Fruit fly (Drosophila melanogaster) whole organism, embryonic: Measurements from ENCODE around the gene Snx1.

Experiments used
- Aef1 ChIP-seq: fragments of 200-800 bp; sonication (Bioruptor generic); IDR thresholded peaks from 3 replicates; pipeline ENCODE4 v1.3.6; 2022; ENCODE audit warnings: missing biosample characterization, missing genetic modification characterization
- Awh ChIP-seq: fragments of 200-800 bp; sonication (Bioruptor generic); IDR thresholded peaks from 2 replicates; pipeline ENCODE4, ENCODE4 v1.3.6; 2022; ENCODE audit warnings: missing biosample characterization, missing genetic modification characterization
- Blimp-1 ChIP-seq: fragments of 200-800 bp; sonication (Bioruptor generic); optimal IDR thresholded peaks from 3 replicates; lab custom pipeline; 2018; ENCODE audit warnings: missing biosample characterization, missing genetic modification characterization, mild to moderate bottlenecking, moderate library complexity, missing genetic modification reagents
- CG11247 ChIP-seq: fragments of 200-800 bp; sonication (Bioruptor generic); IDR thresholded peaks from 2 replicates; pipeline ENCODE4 v1.3.6; 2022; ENCODE audit warnings: missing biosample characterization, missing genetic modification characterization
- CG12659 ChIP-seq: fragments of 200-800 bp; sonication (Bioruptor generic); optimal IDR thresholded peaks from 3 replicates; lab custom pipeline; 2017; ENCODE audit warnings: mild to moderate bottlenecking, missing biosample characterization, missing genetic modification reagents, missing genetic modification characterization
- CG13123 ChIP-seq: fragments of 200-800 bp; sonication (Bioruptor generic); optimal IDR thresholded peaks from 2 replicates; lab custom pipeline; 2016; ENCODE audit warnings: missing biosample characterization, missing genetic modification characterization
- CG13624 ChIP-seq: fragments of 200-800 bp; sonication (Bioruptor generic); optimal IDR thresholded peaks from 2 replicates; lab custom pipeline; 2016; ENCODE audit warnings: missing biosample characterization, missing genetic modification characterization
- CG16815 ChIP-seq: fragments of 200-800 bp; sonication (Bioruptor generic); optimal IDR thresholded peaks from 3 replicates; lab custom pipeline; 2017; ENCODE audit warnings: missing biosample characterization, mild to moderate bottlenecking, missing genetic modification characterization
- CG17361 ChIP-seq: fragments of 200-800 bp; sonication (Bioruptor generic); IDR thresholded peaks from 3 replicates; pipeline ENCODE4 v1.3.6; 2022; ENCODE audit warnings: missing biosample characterization, missing genetic modification characterization
- CG1832 ChIP-seq: fragments of 200-800 bp; sonication (Bioruptor generic); optimal IDR thresholded peaks from 2 replicates; lab custom pipeline; 2017; ENCODE audit warnings: missing biosample characterization, mild to moderate bottlenecking, missing genetic modification characterization, inconsistent platforms
- CG18619 ChIP-seq: fragments of 200-800 bp; sonication (Bioruptor generic); optimal IDR thresholded peaks from 3 replicates; lab custom pipeline; 2017; ENCODE audit warnings: missing biosample characterization, mild to moderate bottlenecking, missing genetic modification characterization
- CG2120 ChIP-seq: fragments of 200-800 bp; sonication (Bioruptor generic); optimal IDR thresholded peaks from 3 replicates; lab custom pipeline; 2016; ENCODE audit warnings: missing biosample characterization, missing genetic modification characterization
- CG2875 ChIP-seq: fragments of 200-800 bp; sonication (Bioruptor generic); optimal IDR thresholded peaks from 2 replicates; lab custom pipeline; 2017; ENCODE audit warnings: missing biosample characterization, mild to moderate bottlenecking, missing genetic modification characterization, missing genetic modification reagents
- CG31441 ChIP-seq: fragments of 200-800 bp; sonication (Bioruptor generic); IDR thresholded peaks from 2 replicates; pipeline ENCODE4 v1.3.6; 2022; ENCODE audit warnings: missing biosample characterization, missing genetic modification characterization
- CG3163 ChIP-seq: fragments of 200-800 bp; sonication (Bioruptor generic); optimal IDR thresholded peaks from 3 replicates; lab custom pipeline; 2016; ENCODE audit warnings: missing biosample characterization, missing genetic modification characterization
- CG34376 ChIP-seq: fragments of 200-800 bp; sonication (Bioruptor generic); optimal IDR thresholded peaks from 2 replicates; lab custom pipeline; 2018; ENCODE audit warnings: missing biosample characterization, mild to moderate bottlenecking, missing genetic modification characterization
- CG3726 ChIP-seq: fragments of 200-800 bp; sonication (Bioruptor generic); IDR thresholded peaks from 3 replicates; pipeline ENCODE4, ENCODE4 v1.3.6; 2022; ENCODE audit warnings: missing biosample characterization, missing genetic modification characterization
- CG5180 ChIP-seq: fragments of 200-800 bp; sonication (Bioruptor generic); optimal IDR thresholded peaks from 3 replicates; lab custom pipeline; 2017; ENCODE audit warnings: missing biosample characterization, missing genetic modification characterization, mild to moderate bottlenecking, moderate library complexity, missing genetic modification reagents
- CG6254 ChIP-seq: fragments of 200-800 bp; sonication (Bioruptor generic); optimal IDR thresholded peaks from 3 replicates; lab custom pipeline; 2017; ENCODE audit warnings: mild to moderate bottlenecking, missing biosample characterization, missing genetic modification reagents, missing genetic modification characterization
- CG8388 ChIP-seq: fragments of 200-800 bp; sonication (Bioruptor generic); optimal IDR thresholded peaks from 2 replicates; lab custom pipeline; 2019; ENCODE audit warnings: missing biosample characterization, mild to moderate bottlenecking, missing genetic modification characterization, moderate library complexity
- CG9437 ChIP-seq: fragments of 200-800 bp; sonication (Bioruptor generic); optimal IDR thresholded peaks from 2 replicates; lab custom pipeline; 2018; ENCODE audit warnings: missing biosample characterization, mild to moderate bottlenecking, missing genetic modification characterization
- CG9817 ChIP-seq: fragments of 200-800 bp; sonication (Bioruptor generic); optimal IDR thresholded peaks from 2 replicates; lab custom pipeline; 2018; ENCODE audit warnings: missing biosample characterization, mild to moderate bottlenecking, missing genetic modification characterization, moderate library complexity
- CoRest ChIP-seq: fragments of 200-800 bp; sonication (Bioruptor generic); optimal IDR thresholded peaks from 3 replicates; lab custom pipeline; 2018; ENCODE audit warnings: missing biosample characterization, mild to moderate bottlenecking, missing genetic modification characterization, moderate library complexity
- D19A ChIP-seq: fragments of 200-800 bp; optimal IDR thresholded peaks from 3 replicates; lab custom pipeline; 2019; ENCODE audit warnings: missing biosample characterization, mild to moderate bottlenecking, missing genetic modification characterization, moderate library complexity
- Deaf1 ChIP-seq: fragments of 200-800 bp; optimal IDR thresholded peaks from 3 replicates; lab custom pipeline; 2019; ENCODE audit warnings: missing biosample characterization, mild to moderate bottlenecking, missing genetic modification characterization, moderate library complexity
- Drgx ChIP-seq: fragments of 200-800 bp; sonication (Bioruptor generic); IDR thresholded peaks from 2 replicates; pipeline ENCODE4 v1.3.6; 2022; ENCODE audit warnings: missing biosample characterization, missing genetic modification characterization
- E2f2 ChIP-seq: fragments of 200-800 bp; sonication (Bioruptor generic); IDR thresholded peaks from 2 replicates; pipeline ENCODE4 v1.3.6; 2022; ENCODE audit warnings: missing biosample characterization, missing genetic modification characterization
- ERR ChIP-seq: fragments of 200-800 bp; sonication (Bioruptor generic); optimal IDR thresholded peaks from 2 replicates; lab custom pipeline; 2016; ENCODE audit warnings: missing biosample characterization, missing genetic modification characterization
- Ets65A ChIP-seq: fragments of 200-800 bp; sonication (Bioruptor generic); peaks from one replicate; lab custom pipeline; 2016; ENCODE audit warnings: missing biosample characterization, missing genetic modification characterization
- Hmx ChIP-seq: fragments of 200-800 bp; sonication (Bioruptor generic); optimal IDR thresholded peaks from 2 replicates; lab custom pipeline; 2016; ENCODE audit warnings: missing biosample characterization, missing genetic modification characterization
- Hr78 ChIP-seq, 2 experiments: fragments of 200-800 bp in 1 of 2; fragments of >200 bp in 1 of 2; sonication (Bioruptor generic) in 1 of 2; optimal IDR thresholded peaks; 2 replicates each; lab custom pipeline; 2017 to 2019; ENCODE audit warnings: missing biosample characterization in 2 of 2, missing genetic modification characterization in 2 of 2, mild to moderate bottlenecking in 1 of 2, moderate library complexity in 1 of 2
- Six4 ChIP-seq: fragments of 200-800 bp; sonication (Bioruptor generic); optimal IDR thresholded peaks from 2 replicates; lab custom pipeline; 2016; ENCODE audit warnings: missing biosample characterization, missing genetic modification characterization
- Sox102F ChIP-seq: fragments of 200-800 bp; sonication (Bioruptor generic); optimal IDR thresholded peaks from 2 replicates; lab custom pipeline; 2018; ENCODE audit warnings: missing biosample characterization, mild to moderate bottlenecking, missing genetic modification characterization, moderate library complexity
- TFAM ChIP-seq: fragments of 200-800 bp; sonication (Bioruptor generic); optimal IDR thresholded peaks from 2 replicates; lab custom pipeline; 2017; ENCODE audit warnings: missing biosample characterization, missing genetic modification characterization, inconsistent platforms
- cas ChIP-seq: fragments of 200-800 bp; sonication (Bioruptor generic); IDR thresholded peaks from 2 replicates; pipeline ENCODE4 v1.3.6; 2022; ENCODE audit warnings: missing biosample characterization, missing genetic modification characterization
- dimm ChIP-seq: fragments of 200-800 bp; sonication (Bioruptor generic); IDR thresholded peaks from 2 replicates; pipeline ENCODE4 v1.3.6; 2022; ENCODE audit warnings: missing biosample characterization, missing genetic modification characterization
- dpn ChIP-seq, 2 experiments: fragments of 200-800 bp; sonication (Bioruptor generic); optimal IDR thresholded peaks; 3 replicates each; lab custom pipeline; 2016; ENCODE audit warnings: missing biosample characterization in 2 of 2, missing genetic modification characterization in 2 of 2
- eve ChIP-seq, 2 experiments: fragments of >200 bp; optimal IDR thresholded peaks; 2 replicates each; lab custom pipeline; 2017; ENCODE audit warnings: missing biosample characterization in 2 of 2, missing genetic modification characterization in 2 of 2
- fd3F ChIP-seq: fragments of 200-800 bp; sonication (Bioruptor generic); optimal IDR thresholded peaks from 2 replicates; lab custom pipeline; 2018; ENCODE audit warnings: missing biosample characterization, mild to moderate bottlenecking, missing genetic modification characterization, moderate library complexity
- gfzf ChIP-seq: fragments of 200-800 bp; sonication (Bioruptor generic); optimal IDR thresholded peaks from 2 replicates; lab custom pipeline; 2016; ENCODE audit warnings: missing biosample characterization, mild to moderate bottlenecking, missing genetic modification characterization, moderate library complexity
- maf-S ChIP-seq: fragments of 200-800 bp; sonication (Bioruptor generic); optimal IDR thresholded peaks from 2 replicates; lab custom pipeline; 2016; ENCODE audit warnings: missing biosample characterization, missing genetic modification characterization
- nau ChIP-seq: fragments of 200-800 bp; sonication (Bioruptor generic); optimal IDR thresholded peaks from 3 replicates; lab custom pipeline; 2017; ENCODE audit warnings: missing biosample characterization, mild to moderate bottlenecking, missing genetic modification characterization, missing genetic modification reagents
- nerfin-1 ChIP-seq: fragments of 200-800 bp; sonication (Bioruptor generic); optimal IDR thresholded peaks from 3 replicates; lab custom pipeline; 2019; ENCODE audit warnings: missing biosample characterization, mild to moderate bottlenecking, missing genetic modification characterization, moderate library complexity
- nmo ChIP-seq: fragments of 200-800 bp; sonication (Bioruptor generic); optimal IDR thresholded peaks from 2 replicates; lab custom pipeline; 2018; ENCODE audit warnings: missing biosample characterization, mild to moderate bottlenecking, missing genetic modification characterization, moderate library complexity
- org-1 ChIP-seq: fragments of 200-800 bp; sonication (Bioruptor generic); optimal IDR thresholded peaks from 2 replicates; lab custom pipeline; 2017; ENCODE audit warnings: missing biosample characterization, missing genetic modification characterization
- pho ChIP-seq: fragments of 200-800 bp; sonication (Bioruptor generic); optimal IDR thresholded peaks from 2 replicates; lab custom pipeline; 2016; ENCODE audit warnings: missing biosample characterization, missing genetic modification characterization
- pzg ChIP-seq: fragments of 200-800 bp; sonication (Bioruptor generic); optimal IDR thresholded peaks from 3 replicates; lab custom pipeline; 2018; ENCODE audit warnings: missing biosample characterization, mild to moderate bottlenecking, missing genetic modification characterization, moderate library complexity
- run ChIP-seq: fragments of 200-800 bp; sonication (Bioruptor generic); optimal IDR thresholded peaks from 3 replicates; lab custom pipeline; 2018; ENCODE audit warnings: missing biosample characterization, mild to moderate bottlenecking, missing genetic modification characterization
- salm ChIP-seq: fragments of 200-800 bp; sonication (Bioruptor generic); optimal IDR thresholded peaks from 2 replicates; lab custom pipeline; 2018; ENCODE audit warnings: missing biosample characterization, mild to moderate bottlenecking, missing genetic modification characterization
- zfh1 ChIP-seq: fragments of 200-800 bp; sonication (Bioruptor generic); IDR thresholded peaks from 3 replicates; pipeline ENCODE4 v1.3.6; 2022; ENCODE audit warnings: missing biosample characterization, missing genetic modification characterization

Gene Snx1

DNA sequence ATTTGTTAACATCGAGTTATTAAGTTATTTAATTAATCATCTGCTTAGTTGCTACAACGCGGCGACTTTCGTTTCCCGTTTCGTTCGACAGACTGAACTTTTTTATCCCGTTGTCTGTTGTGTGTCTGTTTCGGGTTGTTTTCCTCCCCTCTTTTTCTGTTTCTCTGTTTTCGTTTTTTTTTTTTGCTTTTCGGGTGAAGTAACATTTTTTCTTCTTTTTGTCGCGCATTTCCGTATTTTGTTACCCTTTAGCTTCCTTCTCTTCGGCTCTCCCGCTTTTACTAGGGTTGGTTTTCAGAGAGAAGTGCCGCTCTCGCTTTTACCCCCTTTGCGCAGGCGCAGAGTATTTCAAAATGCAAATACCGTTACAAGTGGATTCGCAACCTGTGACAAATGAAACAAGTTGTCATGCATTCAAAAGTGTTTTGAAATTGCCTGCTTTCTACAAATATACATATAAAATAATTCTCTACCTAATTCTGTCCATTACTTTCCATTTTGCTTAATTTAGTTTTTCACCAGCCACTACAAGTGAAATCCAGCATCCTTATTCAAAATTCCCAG lies 22.7 kb upstream of the Snx1 start, which contains the start of gene Pgant2 (continued):
- TF ChIP-seq CG3726 (GFP tag; lab: Robert Waterston, UW), result no peak
- TF ChIP-seq CG13123 (GFP tag; lab: Kevin White, UChicago), result no peak
- TF ChIP-seq pzg, result no peak
- TF ChIP-seq gfzf, result no peak
- peak; percentile 31 for TF ChIP-seq Ets65A (GFP tag; lab: Kevin White, UChicago)
- no peak for TF ChIP-seq run (tag; lab: Kevin White, UChicago)
- no peak for TF ChIP-seq Hmx (GFP tag; lab: Kevin White, UChicago)
- TF ChIP-seq pho (GFP tag; lab: Kevin White, UChicago), result no peak
- TF ChIP-seq ERR (GFP tag; lab: Kevin White, UChicago), result no peak
- no peak for TF ChIP-seq CoRest
- no peak for TF ChIP-seq zfh1
- TF ChIP-seq CG3163 (GFP tag; lab: Kevin White, UChicago), result no peak
- no peak for TF ChIP-seq Aef1 (GFP tag; lab: Robert Waterston, UW)
- TF ChIP-seq maf-S, result no peak
- TF ChIP-seq nerfin-1 (tag; lab: Kevin White, UChicago), result peak; percentile 95
- TF ChIP-seq dimm (GFP tag; lab: Robert Waterston, UW), result no peak
- no peak for TF ChIP-seq CG12659 (GFP tag; lab: Kevin White, UChicago)
- TF ChIP-seq CG9437 (GFP tag; lab: Kevin White, UChicago), result no peak
- no peak for TF ChIP-seq salm (tag; lab: Kevin White, UChicago)
- TF ChIP-seq CG17361 (GFP tag; lab: Robert Waterston, UW), result no peak
- TF ChIP-seq CG34376 (GFP tag; lab: Kevin White, UChicago), result no peak
- TF ChIP-seq nau (GFP tag; lab: Kevin White, UChicago), result no peak
- TF ChIP-seq cas (GFP tag; lab: Robert Waterston, UW), result no peak

DNA sequence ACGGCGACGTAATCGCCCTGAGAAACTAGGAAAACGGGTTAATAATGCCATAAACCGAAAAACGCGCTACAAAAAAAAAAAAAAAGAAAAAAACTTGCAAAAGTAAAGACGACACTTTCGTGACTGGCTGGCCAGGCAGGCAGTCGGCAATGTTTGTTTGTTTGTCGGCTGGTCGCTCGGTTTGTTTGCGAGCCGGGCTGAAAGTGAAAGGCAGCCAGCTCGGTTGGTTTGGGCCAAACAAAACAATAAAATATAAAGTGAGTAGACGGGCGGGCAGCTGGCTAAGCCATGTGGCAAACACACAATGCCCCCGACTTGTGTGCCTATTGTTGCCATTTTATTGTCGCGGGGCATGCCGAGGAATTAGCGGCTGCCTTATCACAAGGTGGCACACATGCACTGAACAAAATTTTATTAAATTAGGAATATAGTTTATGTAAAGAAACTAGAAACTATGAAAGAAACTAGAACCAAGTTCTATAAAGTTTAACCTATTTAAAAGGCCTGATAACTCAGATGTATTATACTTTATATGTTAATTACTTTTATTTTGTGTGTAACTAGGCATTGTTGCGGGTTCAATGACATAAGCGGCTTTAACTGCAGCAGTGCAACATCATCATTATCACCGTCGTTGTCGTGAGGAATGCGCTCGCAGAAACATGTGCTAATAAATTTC lies 20.9 kb upstream of the Snx1 start:
- TF ChIP-seq eve (GFP tag; optimal IDR thresholded peaks at IDR 0.05; lab: Kevin White, UChicago), result no peak
- TF ChIP-seq CG6254, result no peak
- TF ChIP-seq nmo, result no peak
- no peak for TF ChIP-seq CG8388 (GFP tag; lab: Kevin White, UChicago)
- TF ChIP-seq CG5180 (GFP tag; lab: Kevin White, UChicago), result peak; percentile 39
- no peak for TF ChIP-seq CG2120 (GFP tag; lab: Kevin White, UChicago)
- TF ChIP-seq CG18619, result no peak
- no peak for TF ChIP-seq dpn (GFP tag; optimal IDR thresholded peaks at IDR 0.05; lab: Kevin White, UChicago)
- no peak for TF ChIP-seq fd3F (GFP tag; lab: Kevin White, UChicago)
- no peak for TF ChIP-seq E2f2 (GFP tag; lab: Robert Waterston, UW)
- no peak for TF ChIP-seq org-1 (GFP tag; lab: Kevin White, UChicago)
- peak; percentile 79 for TF ChIP-seq Blimp-1 (GFP tag; lab: Kevin White, UChicago)
- TF ChIP-seq CG2875, result no peak
- no peak for TF ChIP-seq Six4
- TF ChIP-seq Deaf1 (tag; lab: Kevin White, UChicago), result peak; percentile 52
- TF ChIP-seq CG31441 (GFP tag; lab: Robert Waterston, UW), result 0 out of 2 replicates have a peak, but pooled peaks have one; percentile 15
- TF ChIP-seq CG11247 (GFP tag; lab: Robert Waterston, UW), result no peak
- TF ChIP-seq CG1832 (GFP tag; lab: Kevin White, UChicago), result no peak
- no peak for TF ChIP-seq CG13624 (GFP tag; lab: Kevin White, UChicago)
- no peak for TF ChIP-seq Hr78 (GFP tag; optimal IDR thresholded peaks at IDR 0.05; lab: Kevin White, UChicago)
- TF ChIP-seq CG9817 (tag; lab: Kevin White, UChicago), result no peak
- no peak for TF ChIP-seq CG16815 (GFP tag; lab: Kevin White, UChicago)
- TF ChIP-seq Drgx (GFP tag; lab: Robert Waterston, UW), result peak; percentile 59
- peak; percentile 6 for TF ChIP-seq Sox102F (GFP tag; lab: Kevin White, UChicago)
- TF ChIP-seq TFAM (GFP tag; lab: Kevin White, UChicago), result no peak
- no peak for TF ChIP-seq D19A (tag; lab: Kevin White, UChicago)
- TF ChIP-seq Awh (GFP tag; lab: Robert Waterston, UW), result no peak
